1 fruit fly cellular context compared by ENCODE assay signal in the genomic region with DNA sequence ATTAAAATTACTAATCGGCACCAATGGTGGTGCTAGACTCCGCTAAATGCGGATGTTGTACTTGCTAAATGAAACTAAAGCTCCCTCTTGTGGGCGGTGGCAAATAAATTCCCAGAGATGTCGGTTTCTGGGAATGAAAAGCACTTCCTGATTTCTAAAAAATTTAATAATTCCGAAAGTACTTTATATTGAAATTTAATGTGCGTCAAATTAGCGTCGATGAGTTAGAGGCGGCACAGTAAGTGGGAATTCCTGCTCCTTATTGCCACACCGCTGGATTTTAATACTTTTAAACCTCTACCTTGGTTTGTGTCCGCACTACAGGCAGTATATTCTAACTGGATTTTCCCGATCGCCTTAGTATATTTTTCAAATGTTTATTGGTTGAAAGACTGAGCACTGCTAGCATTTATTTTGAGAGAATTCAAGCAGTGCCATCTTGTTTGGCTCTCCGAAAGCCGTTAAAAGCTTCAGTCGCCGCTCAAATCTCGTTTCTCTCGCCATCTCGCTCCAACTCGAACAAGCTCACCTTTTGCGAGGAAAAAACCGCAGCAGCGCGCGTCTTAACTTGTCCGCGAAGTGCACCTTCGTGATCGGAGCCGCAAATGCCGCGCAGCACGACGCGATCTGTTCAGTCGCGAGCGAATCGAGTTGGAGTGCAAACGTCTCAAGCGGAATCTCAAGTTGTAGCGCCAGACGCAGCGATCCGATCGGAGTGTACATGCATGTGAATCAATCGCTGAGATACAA.
TF ChIP-seq lines count a peak whose summit lies in the region.

A gene (plus strand): TSS at position 663 of the 750 bp plus-strand sequence.

TF ChIP-seq in whole organism, embryonic, 481 proteins besides CTCF, POLR2A, EP300 and RAD21 (continued from another document and continues in another):
- TF ChIP-seq Dfd (GFP tag; optimal IDR thresholded peaks at IDR 0.05; lab: Kevin White, UChicago) (no peak), Dbx (GFP tag; IDR thresholded peaks at IDR 0.05; lab: Robert Waterston, UW) (no peak), fd64A (GFP tag; optimal IDR thresholded peaks at IDR 0.05; lab: Kevin White, UChicago) (no peak), CG7963 (GFP tag; IDR thresholded peaks at IDR 0.05; lab: Robert Waterston, UW; ENCODE audit: partially characterized antibody) (no peak), amos (GFP tag; IDR thresholded peaks at IDR 0.05; lab: Robert Waterston, UW; ENCODE audit: partially characterized antibody) (no peak; the same call in 1 of the 2 replicates), cg (GFP tag; optimal IDR thresholded peaks at IDR 0.05; lab: Kevin White, UChicago) (no peak), CG7839 (tag; optimal IDR thresholded peaks at IDR 0.05; lab: Kevin White, UChicago) (peak; percentile 15), crp (GFP tag; optimal IDR thresholded peaks at IDR 0.05; lab: Kevin White, UChicago) (peak in 1 of 2 experiments; percentile 12), CG17359 (tag; optimal IDR thresholded peaks at IDR 0.05; lab: Kevin White, UChicago) (peak; percentile 31), nerfin-2 (GFP tag; IDR thresholded peaks at IDR 0.05; lab: Robert Waterston, UW; ENCODE audit: partially characterized antibody) (0 out of 2 replicates have a peak, but pooled peaks have one; percentile 26), Hey (tag; optimal IDR thresholded peaks at IDR 0.05; lab: Kevin White, UChicago) (no peak), CG34376 (GFP tag; optimal IDR thresholded peaks at IDR 0.05; lab: Kevin White, UChicago) (no peak), CG31388 (GFP tag; optimal IDR thresholded peaks at IDR 0.05; lab: Kevin White, UChicago) (no peak), E2f2 (GFP tag; IDR thresholded peaks at IDR 0.05; lab: Robert Waterston, UW) (peak; percentile 69), org-1 (GFP tag; optimal IDR thresholded peaks at IDR 0.05; lab: Kevin White, UChicago) (no peak), caup (GFP tag; optimal IDR thresholded peaks at IDR 0.05; lab: Kevin White, UChicago; ENCODE audit: severe bottlenecking) (peak; percentile 34), so (GFP tag; IDR thresholded peaks at IDR 0.05; lab: Robert Waterston, UW) (peak; percentile 39; the same call in 1 of the 3 replicates), ro (GFP tag; IDR thresholded peaks at IDR 0.05; lab: Robert Waterston, UW) (no peak), CG10267 (tag; optimal IDR thresholded peaks at IDR 0.05; lab: Kevin White, UChicago) (peak; percentile 49), CG15479 (GFP tag; optimal IDR thresholded peaks at IDR 0.05; lab: Kevin White, UChicago) (no peak), CG8388 (GFP tag; optimal IDR thresholded peaks at IDR 0.05; lab: Kevin White, UChicago) (no peak), scrt (GFP tag; optimal IDR thresholded peaks at IDR 0.05; lab: Kevin White, UChicago) (peak; percentile 0), tap (tag; optimal IDR thresholded peaks at IDR 0.05; lab: Kevin White, UChicago) (no peak), CG43689 (GFP tag; IDR thresholded peaks at IDR 0.05; lab: Robert Waterston, UW) (peak; percentile 16; the same call in 1 of the 2 replicates), CG6689 (GFP tag; IDR thresholded peaks at IDR 0.05; lab: Robert Waterston, UW) (no peak), NK7.1 (GFP tag; optimal IDR thresholded peaks at IDR 0.05; lab: Kevin White, UChicago) (no peak), vfl (GFP tag; optimal IDR thresholded peaks at IDR 0.05; lab: Kevin White, UChicago) (no peak), run (tag; optimal IDR thresholded peaks at IDR 0.05; lab: Kevin White, UChicago) (no peak), Vsx1 (GFP tag; optimal IDR thresholded peaks at IDR 0.05; lab: Kevin White, UChicago) (peak; percentile 37), pan (optimal IDR thresholded peaks at IDR 0.05; lab: Kevin White, UChicago) (no peak), pan (GFP tag; optimal IDR thresholded peaks at IDR 0.05 in 1 of 2, IDR thresholded peaks at IDR 0.05 in 1 of 2) (no peak), CG10366 (GFP tag; IDR thresholded peaks at IDR 0.05; lab: Robert Waterston, UW) (no peak; the same call in 1 of the 2 replicates), yki (optimal IDR thresholded peaks at IDR 0.05; lab: Kevin White, UChicago) (peak; percentile 3), shn (GFP tag; optimal IDR thresholded peaks at IDR 0.05; lab: Kevin White, UChicago) (peak; percentile 66), Tbp (GFP tag; optimal IDR thresholded peaks at IDR 0.05; lab: Kevin White, UChicago) (no peak), repo (GFP tag; optimal IDR thresholded peaks at IDR 0.05; lab: Kevin White, UChicago) (peak; percentile 39), CG11696 (GFP tag; IDR thresholded peaks at IDR 0.05; lab: Robert Waterston, UW) (no peak), CG18262 (tag; optimal IDR thresholded peaks at IDR 0.05; lab: Kevin White, UChicago) (peak; percentile 27), CG1832 (GFP tag; optimal IDR thresholded peaks at IDR 0.05; lab: Kevin White, UChicago) (peak; percentile 63), CG34422 (GFP tag; IDR thresholded peaks at IDR 0.05; lab: Robert Waterston, UW) (0 out of 3 replicates have a peak, but pooled peaks have one; percentile 27), CG12104 (GFP tag; optimal IDR thresholded peaks at IDR 0.05; lab: Kevin White, UChicago) (no peak), unc-4 (GFP tag; IDR thresholded peaks at IDR 0.05; lab: Robert Waterston, UW; ENCODE audit: partially characterized antibody) (peak; percentile 27; the same call in 1 of the 2 replicates), nau (GFP tag; optimal IDR thresholded peaks at IDR 0.05; lab: Kevin White, UChicago) (no peak), chinmo (GFP tag; IDR thresholded peaks at IDR 0.05; lab: Robert Waterston, UW; ENCODE audit: partially characterized antibody) (peak; percentile 99), Elba2 (GFP tag; optimal IDR thresholded peaks at IDR 0.05; lab: Kevin White, UChicago) (peak; percentile 52), Dll (GFP tag; IDR thresholded peaks at IDR 0.05; lab: Robert Waterston, UW; ENCODE audit: partially characterized antibody) (0 out of 4 replicates have a peak, but pooled peaks have one; percentile 16), CG3847 (GFP tag; IDR thresholded peaks at IDR 0.05; lab: Robert Waterston, UW) (peak; percentile 44), Max (GFP tag; optimal IDR thresholded peaks at IDR 0.05; lab: Kevin White, UChicago) (peak; percentile 68), Scr (GFP tag; IDR thresholded peaks at IDR 0.05; lab: Robert Waterston, UW; ENCODE audit: partially characterized antibody) (no peak; the same call in 1 of the 2 replicates), CG6813 (GFP tag; optimal IDR thresholded peaks at IDR 0.05; lab: Kevin White, UChicago) (no peak), slbo (GFP tag; IDR thresholded peaks at IDR 0.05; lab: Robert Waterston, UW) (peak; percentile 68; the same call in 1 of the 2 replicates), MTF-1 (GFP tag; optimal IDR thresholded peaks at IDR 0.05; lab: Kevin White, UChicago; ENCODE audit: borderline replicate concordance) (peak; percentile 37), inv (GFP tag; IDR thresholded peaks at IDR 0.05; lab: Robert Waterston, UW; ENCODE audit: partially characterized antibody) (no peak), lab (GFP tag; optimal IDR thresholded peaks at IDR 0.05; lab: Kevin White, UChicago) (peak; percentile 48), D19B (GFP tag; optimal IDR thresholded peaks at IDR 0.05; lab: Kevin White, UChicago) (no peak), CG12219 (GFP tag; optimal IDR thresholded peaks at IDR 0.05; lab: Kevin White, UChicago) (no peak), CG32767 (GFP tag; IDR thresholded peaks at IDR 0.05; lab: Robert Waterston, UW) (no peak), sr (GFP tag; IDR thresholded peaks at IDR 0.05; lab: Robert Waterston, UW) (no peak), odd (GFP tag; optimal IDR thresholded peaks at IDR 0.05; lab: Kevin White, UChicago) (peak; percentile 14), CG4404 (GFP tag; IDR thresholded peaks at IDR 0.05; lab: Robert Waterston, UW) (peak; percentile 14; the same call in 1 of the 2 replicates), CG18011 (GFP tag; optimal IDR thresholded peaks at IDR 0.05; lab: Kevin White, UChicago) (no peak), salm (tag; optimal IDR thresholded peaks at IDR 0.05; lab: Kevin White, UChicago) (no peak), CG15601 (tag; optimal IDR thresholded peaks at IDR 0.05; lab: Kevin White, UChicago) (peak; percentile 99), dimm (GFP tag; IDR thresholded peaks at IDR 0.05; lab: Robert Waterston, UW) (no peak), zfh2 (GFP tag; optimal IDR thresholded peaks at IDR 0.05; lab: Kevin White, UChicago) (peak; percentile 28), Nf-YC (tag; optimal IDR thresholded peaks at IDR 0.05; lab: Kevin White, UChicago) (peak; percentile 24), tio (GFP tag; optimal IDR thresholded peaks at IDR 0.05; lab: Kevin White, UChicago) (no peak), CG11560 (tag; IDR thresholded peaks at IDR 0.05; lab: Robert Waterston, UW) (peak; percentile 60; the same call in 2 of the 3 replicates), onecut (GFP tag; IDR thresholded peaks at IDR 0.05; lab: Robert Waterston, UW) (0 out of 2 replicates have a peak, but pooled peaks have one; percentile 6), CG17328 (GFP tag; IDR thresholded peaks at IDR 0.05; lab: Robert Waterston, UW) (peak; percentile 34; the same call in 1 of the 2 replicates), gce (GFP tag; IDR thresholded peaks at IDR 0.05; lab: Robert Waterston, UW) (no peak), CG16813 (GFP tag; IDR thresholded peaks at IDR 0.05; lab: Robert Waterston, UW; ENCODE audit: partially characterized antibody) (peak; percentile 26; the same call in 2 of the 3 replicates), Deaf1 (tag; optimal IDR thresholded peaks at IDR 0.05; lab: Kevin White, UChicago) (peak; percentile 95), oc (tag; optimal IDR thresholded peaks at IDR 0.05; lab: Kevin White, UChicago) (peak; percentile 54), CoRest (tag; optimal IDR thresholded peaks at IDR 0.05; lab: Kevin White, UChicago) (peak; percentile 67), E2f1 (GFP tag; IDR thresholded peaks at IDR 0.05; lab: Robert Waterston, UW) (peak; percentile 45), Ets65A (GFP tag; lab: Kevin White, UChicago) (peak; percentile 95), vvl (GFP tag; IDR thresholded peaks at IDR 0.05; lab: Robert Waterston, UW) (peak; percentile 54), H2.0 (GFP tag; IDR thresholded peaks at IDR 0.05; lab: Robert Waterston, UW) (peak; percentile 5; the same call in 1 of the 2 replicates), CG4282 (GFP tag; optimal IDR thresholded peaks at IDR 0.05; lab: Kevin White, UChicago) (peak; percentile 58), CG4617 (GFP tag; optimal IDR thresholded peaks at IDR 0.05; lab: Kevin White, UChicago; ENCODE audit: borderline replicate concordance) (peak; percentile 13), CG10959 (GFP tag; IDR thresholded peaks at IDR 0.05; lab: Robert Waterston, UW) (no peak), Dip3 (GFP tag; optimal IDR thresholded peaks at IDR 0.05; lab: Kevin White, UChicago) (peak; percentile 55), CG8924 (tag; optimal IDR thresholded peaks at IDR 0.05; lab: Kevin White, UChicago) (no peak), H15 (GFP tag; IDR thresholded peaks at IDR 0.05; lab: Robert Waterston, UW) (no peak), Awh (GFP tag; IDR thresholded peaks at IDR 0.05; lab: Robert Waterston, UW) (peak; percentile 50; the same call in 1 of the 2 replicates), CG1792 (GFP tag; optimal IDR thresholded peaks at IDR 0.05; lab: Kevin White, UChicago) (peak; percentile 21), CG31441 (GFP tag; IDR thresholded peaks at IDR 0.05; lab: Robert Waterston, UW) (peak; percentile 45; the same call in 1 of the 2 replicates), bbx (GFP tag; IDR thresholded peaks at IDR 0.05; lab: Robert Waterston, UW; ENCODE audit: partially characterized antibody) (peak; percentile 68; the same call in 1 of the 2 replicates), gsb (GFP tag; IDR thresholded peaks at IDR 0.05; lab: Robert Waterston, UW) (no peak), CG31365 (tag; optimal IDR thresholded peaks at IDR 0.05; lab: Kevin White, UChicago) (peak; percentile 95), CG9437 (GFP tag; optimal IDR thresholded peaks at IDR 0.05; lab: Kevin White, UChicago) (no peak), ase (GFP tag; IDR thresholded peaks at IDR 0.05; lab: Robert Waterston, UW) (no peak), CG9817 (tag; optimal IDR thresholded peaks at IDR 0.05; lab: Kevin White, UChicago) (peak; percentile 22), CG12769 (tag; optimal IDR thresholded peaks at IDR 0.05; lab: Kevin White, UChicago) (no peak), p53 (GFP tag; optimal IDR thresholded peaks at IDR 0.05; lab: Kevin White, UChicago) (peak; percentile 88), CG6272 (GFP tag; IDR thresholded peaks at IDR 0.05; lab: Robert Waterston, UW) (peak; percentile 32; the same call in 1 of the 2 replicates), gem (tag; optimal IDR thresholded peaks at IDR 0.05; lab: Kevin White, UChicago) (peak; percentile 40), Ssrp (tag; optimal IDR thresholded peaks at IDR 0.05; lab: Kevin White, UChicago) (peak; percentile 39), jumu (GFP tag; optimal IDR thresholded peaks at IDR 0.05; lab: Kevin White, UChicago) (no peak), CG18619 (GFP tag; optimal IDR thresholded peaks at IDR 0.05; lab: Kevin White, UChicago) (peak; percentile 34), Rx (GFP tag; IDR thresholded peaks at IDR 0.05; lab: Robert Waterston, UW) (peak; percentile 41; the same call in 1 of the 2 replicates), CG13123 (GFP tag; optimal IDR thresholded peaks at IDR 0.05; lab: Kevin White, UChicago) (peak; percentile 1), CG4820 (GFP tag; optimal IDR thresholded peaks at IDR 0.05; lab: Kevin White, UChicago) (peak; percentile 62), Neu2 (GFP tag; optimal IDR thresholded peaks at IDR 0.05; lab: Kevin White, UChicago; ENCODE audit: borderline replicate concordance) (peak; percentile 91), CG7372 (GFP tag; IDR thresholded peaks at IDR 0.05; lab: Robert Waterston, UW) (0 out of 2 replicates have a peak, but pooled peaks have one; percentile 10), Hmx (GFP tag; optimal IDR thresholded peaks at IDR 0.05; lab: Kevin White, UChicago) (no peak), CG32532 (GFP tag; IDR thresholded peaks at IDR 0.05; lab: Robert Waterston, UW) (peak; percentile 57; the same call in 1 of the 2 replicates), CG34224 (GFP tag; IDR thresholded peaks at IDR 0.05; lab: Robert Waterston, UW; ENCODE audit: partially characterized antibody) (no peak), cato (GFP tag; optimal IDR thresholded peaks at IDR 0.05; lab: Kevin White, UChicago; ENCODE audit: borderline replicate concordance) (peak; percentile 21), NFAT (GFP tag; IDR thresholded peaks at IDR 0.05; lab: Robert Waterston, UW) (peak; percentile 40; the same call in 1 of the 2 replicates), CG6791 (GFP tag; IDR thresholded peaks at IDR 0.05; lab: Robert Waterston, UW; ENCODE audit: partially characterized antibody) (0 out of 3 replicates have a peak, but pooled peaks have one; percentile 47), CG31224 (GFP tag; IDR thresholded peaks at IDR 0.05; lab: Robert Waterston, UW) (no peak), dmrt11E (tag; optimal IDR thresholded peaks at IDR 0.05; lab: Kevin White, UChicago) (peak; percentile 52), CG1233 (GFP tag; optimal IDR thresholded peaks at IDR 0.05; lab: Kevin White, UChicago) (peak; percentile 36)
